Fruit fly (Drosophila melanogaster): ENCODE measurements around the gene CG18814.
A peak's percentile ranks its signal among the peaks of the same experiment; 100 is the strongest.

The CG18814 gene

DNA sequence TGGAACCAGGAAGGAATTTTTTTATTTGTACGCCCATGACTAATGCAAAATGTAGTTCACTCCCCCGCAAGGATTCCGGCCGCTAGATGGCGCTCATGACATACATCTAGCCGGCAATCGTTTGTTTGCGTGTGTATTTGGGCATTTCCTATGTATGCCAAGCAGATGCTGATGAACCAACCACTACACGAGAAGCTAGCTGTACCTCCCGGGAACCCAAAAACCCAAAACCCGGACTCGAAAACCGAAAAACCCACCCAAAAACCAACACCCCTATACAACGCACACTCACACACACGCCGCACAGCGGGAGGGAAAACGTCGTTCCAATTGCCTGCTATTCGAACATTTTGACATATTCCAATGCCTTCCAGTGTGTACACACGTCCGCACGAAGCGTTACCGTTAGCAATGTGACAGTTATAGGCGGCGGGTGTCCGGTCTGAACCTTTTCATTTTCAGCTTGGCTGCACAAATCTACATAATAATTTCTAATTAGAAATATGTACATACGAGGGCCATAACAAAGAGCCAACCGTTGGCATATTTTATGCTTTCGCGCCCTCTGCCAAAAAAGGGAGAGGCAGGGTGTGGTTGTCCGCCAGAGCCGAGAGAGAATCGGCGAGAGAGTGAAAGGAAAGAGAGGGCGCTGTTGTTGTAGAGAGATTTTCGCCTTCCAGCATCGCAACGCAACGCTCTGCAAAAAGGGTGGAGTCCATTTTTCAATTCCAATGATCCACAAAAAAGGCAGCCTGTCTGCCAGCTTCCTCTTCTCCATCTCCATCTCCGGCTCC is 38.4 kb downstream of the CG18814 start (continued):
- no peak for TF ChIP-seq hth (optimal IDR thresholded peaks at IDR 0.05)
- TF ChIP-seq nom (GFP tag; optimal IDR thresholded peaks at IDR 0.05), result no peak
- TF ChIP-seq amos (GFP tag; IDR thresholded peaks at IDR 0.05; ENCODE audit: partially characterized antibody), result 0 out of 2 replicates have a peak, but pooled peaks have one; percentile 17
- TF ChIP-seq h (optimal IDR thresholded peaks at IDR 0.05), result no peak
- no peak for TF ChIP-seq CG12071 (GFP tag; optimal IDR thresholded peaks at IDR 0.05)
- no peak for TF ChIP-seq E2f1 (GFP tag; IDR thresholded peaks at IDR 0.05)
- no peak for TF ChIP-seq lilli (GFP tag; optimal IDR thresholded peaks at IDR 0.05)
- no peak for TF ChIP-seq fd102C (GFP tag; optimal IDR thresholded peaks at IDR 0.05)
- no peak for TF ChIP-seq Antp (GFP tag; optimal IDR thresholded peaks at IDR 0.05)
- TF ChIP-seq Optix (GFP tag; IDR thresholded peaks at IDR 0.05), result no peak
- no peak for TF ChIP-seq nau (GFP tag; optimal IDR thresholded peaks at IDR 0.05)
- TF ChIP-seq Jarid2 (GFP tag; optimal IDR thresholded peaks at IDR 0.05), result no peak
- no peak for TF ChIP-seq NK7.1 (GFP tag; optimal IDR thresholded peaks at IDR 0.05)
- TF ChIP-seq Ptx1 (GFP tag; IDR thresholded peaks at IDR 0.05), result no peak
- TF ChIP-seq CG18262 (tag; optimal IDR thresholded peaks at IDR 0.05), result no peak
- no peak for TF ChIP-seq HLHmδ (GFP tag; optimal IDR thresholded peaks at IDR 0.05)
- TF ChIP-seq Asciz (GFP tag; optimal IDR thresholded peaks at IDR 0.05), result no peak
- TF ChIP-seq Atf6 (GFP tag; IDR thresholded peaks at IDR 0.05), result no peak
- TF ChIP-seq Mrtf (GFP tag; IDR thresholded peaks at IDR 0.05), result no peak
- TF ChIP-seq Dfd (GFP tag; optimal IDR thresholded peaks at IDR 0.05), result no peak
- no peak for TF ChIP-seq Aef1 (GFP tag; IDR thresholded peaks at IDR 0.05)
- no peak for TF ChIP-seq CG3065 (GFP tag; optimal IDR thresholded peaks at IDR 0.05)
- no peak for TF ChIP-seq Atf-2 (GFP tag; optimal IDR thresholded peaks at IDR 0.05)
- TF ChIP-seq CG4424 (GFP tag; optimal IDR thresholded peaks at IDR 0.05), result no peak
- TF ChIP-seq tap (tag; optimal IDR thresholded peaks at IDR 0.05), result no peak
- TF ChIP-seq pum (GFP tag; optimal IDR thresholded peaks at IDR 0.05), result no peak
- TF ChIP-seq dm (GFP tag; optimal IDR thresholded peaks at IDR 0.05), result no peak
- no peak for TF ChIP-seq Xbp1 (GFP tag; optimal IDR thresholded peaks at IDR 0.05)
- peak; percentile 76 for TF ChIP-seq CG8290 (GFP tag; optimal IDR thresholded peaks at IDR 0.05)
- TF ChIP-seq CG8290 (tag; optimal IDR thresholded peaks at IDR 0.05), result peak in 1 of 2 experiments; percentile 18
- no peak for TF ChIP-seq Dip2 (GFP tag; IDR thresholded peaks at IDR 0.05)
- no peak for TF ChIP-seq pfk (GFP tag; optimal IDR thresholded peaks at IDR 0.05)
- TF ChIP-seq Hr3 (GFP tag; optimal IDR thresholded peaks at IDR 0.05), result no peak
- no peak for TF ChIP-seq zf30C (GFP tag; optimal IDR thresholded peaks at IDR 0.05)
- no peak for TF ChIP-seq Opbp (GFP tag; IDR thresholded peaks at IDR 0.05; ENCODE audit: partially characterized antibody)
- no peak for TF ChIP-seq chif (GFP tag; optimal IDR thresholded peaks at IDR 0.05)
- TF ChIP-seq Adf1 (GFP tag; IDR thresholded peaks at IDR 0.05), result no peak
- TF ChIP-seq Sox102F (GFP tag; optimal IDR thresholded peaks at IDR 0.05), result no peak
- no peak for TF ChIP-seq pzg (GFP tag; optimal IDR thresholded peaks at IDR 0.05)
- TF ChIP-seq NFAT (GFP tag; IDR thresholded peaks at IDR 0.05), result no peak
- no peak for TF ChIP-seq Ravus (GFP tag; IDR thresholded peaks at IDR 0.05)
- no peak for TF ChIP-seq CG15514 (GFP tag; optimal IDR thresholded peaks at IDR 0.05)
- TF ChIP-seq bbx (GFP tag; IDR thresholded peaks at IDR 0.05; ENCODE audit: partially characterized antibody), result 0 out of 2 replicates have a peak, but pooled peaks have one; percentile 28
- TF ChIP-seq Oaz (GFP tag; IDR thresholded peaks at IDR 0.05), result no peak
- peak; percentile 47 for TF ChIP-seq Deaf1 (tag; optimal IDR thresholded peaks at IDR 0.05)
- no peak for TF ChIP-seq Rx (GFP tag; IDR thresholded peaks at IDR 0.05)
- TF ChIP-seq HmgD (GFP tag; optimal IDR thresholded peaks at IDR 0.05), result no peak
- TF ChIP-seq grn (GFP tag; optimal IDR thresholded peaks at IDR 0.05), result no peak
- TF ChIP-seq CG30020 (tag; optimal IDR thresholded peaks at IDR 0.05), result no peak
- no peak for TF ChIP-seq CG5245 (GFP tag; optimal IDR thresholded peaks at IDR 0.05)
- TF ChIP-seq Nf-YC (tag; optimal IDR thresholded peaks at IDR 0.05), result peak; percentile 5

Measured in whole organism, embryonic.